Worm (Caenorhabditis elegans) whole organism, L4 larva: ENCODE results near the gene daf-41.

Experiments
- F10B5.3 ChIP-seq: sonication (generic microtip); optimal IDR thresholded peaks from 2 replicates; lab custom pipeline; 2016; ENCODE audit warnings: mild to moderate bottlenecking, missing genetic modification characterization, missing compliant biosample characterization
- R02D3.7 ChIP-seq: fragments of 150-350 bp; sonication (generic microtip); optimal IDR thresholded peaks from 3 replicates; lab custom pipeline; 2014; ENCODE audit warnings: missing biosample characterization, missing genetic modification characterization
- T20F7.1 ChIP-seq: fragments of 200-800 bp; sonication (Bioruptor generic); optimal IDR thresholded peaks from 2 replicates; lab custom pipeline; 2018; ENCODE audit warnings: mild to moderate bottlenecking, missing genetic modification characterization, missing compliant biosample characterization
- Y105C5A.15 ChIP-seq: fragments of 200-800 bp; sonication (Bioruptor generic); IDR thresholded peaks from 2 replicates; pipeline ENCODE4 v1.3.6; 2022; ENCODE audit warnings: missing genetic modification characterization, missing compliant biosample characterization
- Y5F2A.4 ChIP-seq: fragments of 200-800 bp; sonication (Bioruptor generic); optimal IDR thresholded peaks from 2 replicates; lab custom pipeline; 2018; ENCODE audit warnings: mild to moderate bottlenecking, missing genetic modification characterization, missing compliant biosample characterization
- Y75B8A.6 ChIP-seq: fragments of 200-800 bp; sonication (Bioruptor generic); IDR thresholded peaks from 2 replicates; pipeline ENCODE4 v1.3.6; 2022; ENCODE audit warnings: missing genetic modification reagents, missing genetic modification characterization, missing compliant biosample characterization
- ceh-28 ChIP-seq: fragments of 150-350 bp; optimal IDR thresholded peaks from 2 replicates; lab custom pipeline; 2014; ENCODE audit warnings: missing biosample characterization, missing genetic modification reagents, missing genetic modification characterization
- ceh-44 ChIP-seq: fragments of 200-800 bp; sonication (Bioruptor generic); IDR thresholded peaks from 2 replicates; pipeline ENCODE4 v1.3.6; 2022; ENCODE audit warnings: missing genetic modification reagents, missing genetic modification characterization, missing compliant biosample characterization
- daf-12 ChIP-seq: fragments of 150-350 bp; optimal IDR thresholded peaks from 2 replicates; lab custom pipeline; 2014; ENCODE audit warnings: missing biosample characterization, missing genetic modification reagents, missing genetic modification characterization
- daf-8 ChIP-seq: fragments of 200-800 bp; sonication (Bioruptor generic); IDR thresholded peaks from 2 replicates; pipeline ENCODE4 v1.3.6; 2022; ENCODE audit warnings: missing genetic modification characterization, missing compliant biosample characterization
- dmd-6 ChIP-seq: fragments of 200-800 bp; sonication (Bioruptor generic); IDR thresholded peaks from 2 replicates; pipeline ENCODE4 v1.3.6; 2022; ENCODE audit warnings: missing genetic modification reagents, missing genetic modification characterization, missing compliant biosample characterization
- duxl-1 ChIP-seq: sonication (generic microtip); optimal IDR thresholded peaks from 2 replicates; lab custom pipeline; 2016; ENCODE audit warnings: mild to moderate bottlenecking, missing genetic modification characterization, moderate library complexity, missing compliant biosample characterization; ENCODE audit not compliant: poor library complexity
- egl-43 ChIP-seq: fragments of 200-800 bp; sonication (Bioruptor generic); IDR thresholded peaks from 2 replicates; pipeline ENCODE4 v1.3.6; 2022; ENCODE audit warnings: missing genetic modification reagents, missing genetic modification characterization, missing compliant biosample characterization
- gei-8 ChIP-seq: fragments of 200-800 bp; sonication (Bioruptor generic); optimal IDR thresholded peaks from 2 replicates; lab custom pipeline; 2018; ENCODE audit warnings: mild to moderate bottlenecking, missing genetic modification characterization, missing compliant biosample characterization
- lim-7 ChIP-seq: fragments of 200-800 bp; sonication (Bioruptor generic); IDR thresholded peaks from 2 replicates; pipeline ENCODE4 v1.3.6; 2022; ENCODE audit warnings: missing genetic modification characterization, missing compliant biosample characterization
- lin-13 ChIP-seq: fragments of 150-350 bp; optimal IDR thresholded peaks from 2 replicates; lab custom pipeline; 2014; ENCODE audit warnings: missing biosample characterization, missing genetic modification reagents, missing genetic modification characterization
- lin-15B ChIP-seq: fragments of 150-350 bp; sonication (generic microtip); optimal IDR thresholded peaks from 3 replicates; lab custom pipeline; 2014; ENCODE audit warnings: missing biosample characterization, missing genetic modification characterization
- lin-39 ChIP-seq: fragments of 150-350 bp; optimal IDR thresholded peaks from 2 replicates; lab custom pipeline; 2014; ENCODE audit warnings: missing biosample characterization, missing genetic modification reagents, missing genetic modification characterization
- nhr-102 ChIP-seq: sonication (generic microtip); optimal IDR thresholded peaks from 2 replicates; lab custom pipeline; 2016; ENCODE audit warnings: mild to moderate bottlenecking, missing genetic modification characterization, moderate library complexity, missing compliant biosample characterization
- nhr-237 ChIP-seq: sonication (generic microtip); optimal IDR thresholded peaks from 2 replicates; lab custom pipeline; 2017; ENCODE audit warnings: missing biosample characterization, missing genetic modification characterization
- nhr-28 ChIP-seq: fragments of 150-350 bp; optimal IDR thresholded peaks from 2 replicates; lab custom pipeline; 2014; ENCODE audit warnings: missing biosample characterization, missing genetic modification characterization
- nhr-41 ChIP-seq: fragments of 200-800 bp; sonication (Bioruptor generic); IDR thresholded peaks from 2 replicates; pipeline ENCODE4 v1.3.6; 2022; ENCODE audit warnings: missing genetic modification reagents, missing genetic modification characterization, missing compliant biosample characterization
- nhr-42 ChIP-seq: fragments of 200-800 bp; sonication (Bioruptor generic); IDR thresholded peaks from 2 replicates; pipeline ENCODE4 v1.3.6; 2022; ENCODE audit warnings: missing genetic modification characterization, missing compliant biosample characterization
- nhr-48 ChIP-seq: sonication (generic microtip); optimal IDR thresholded peaks from 2 replicates; lab custom pipeline; 2016; ENCODE audit warnings: mild to moderate bottlenecking, missing genetic modification characterization, missing compliant biosample characterization
- nhr-6 ChIP-seq: fragments of 150-350 bp; optimal IDR thresholded peaks from 2 replicates; lab custom pipeline; 2014; ENCODE audit warnings: missing biosample characterization, missing genetic modification characterization
- nhr-76 ChIP-seq: fragments of 150-350 bp; optimal IDR thresholded peaks from 2 replicates; lab custom pipeline; 2014; ENCODE audit warnings: missing biosample characterization, missing genetic modification characterization
- pha-4 ChIP-seq, 2 experiments: fragments of 150-350 bp in 1 of 2; fragments of 200-800 bp in 1 of 2; sonication (Bioruptor generic) in 1 of 2; IDR thresholded peaks in 1 of 2; optimal IDR thresholded peaks in 1 of 2; 2 replicates each; pipeline versions ENCODE4 v1.3.6 to Lab custom; 2014 to 2022; ENCODE audit warnings: missing genetic modification characterization in 2 of 2, missing genetic modification reagents in 2 of 2, missing biosample characterization in 1 of 2, missing compliant biosample characterization in 1 of 2
- saeg-2 ChIP-seq: fragments of 200-800 bp; sonication (Bioruptor generic); IDR thresholded peaks from 2 replicates; pipeline ENCODE4 v1.3.6; 2022; ENCODE audit warnings: missing genetic modification reagents, missing genetic modification characterization, missing compliant biosample characterization
- sdz-12 ChIP-seq: fragments of 200-800 bp; sonication (Bioruptor generic); optimal IDR thresholded peaks from 2 replicates; lab custom pipeline; 2018; ENCODE audit warnings: mild to moderate bottlenecking, missing genetic modification characterization, missing compliant biosample characterization
- set-16 ChIP-seq: fragments of 200-800 bp; sonication (Bioruptor generic); IDR thresholded peaks from 2 replicates; pipeline ENCODE4 v1.3.6; 2022; ENCODE audit warnings: missing genetic modification reagents, missing genetic modification characterization, missing compliant biosample characterization
- skn-1 ChIP-seq: fragments of 150-350 bp; optimal IDR thresholded peaks from 2 replicates; lab custom pipeline; 2014; ENCODE audit warnings: missing biosample characterization, missing genetic modification characterization
- spr-3 ChIP-seq: fragments of 200-800 bp; sonication (Bioruptor generic); optimal IDR thresholded peaks from 2 replicates; lab custom pipeline; 2018; ENCODE audit warnings: mild to moderate bottlenecking, missing genetic modification characterization, missing compliant biosample characterization
- tag-97 ChIP-seq: fragments of 200-800 bp; sonication (Bioruptor generic); IDR thresholded peaks from 2 replicates; pipeline ENCODE4 v1.3.6; 2022; ENCODE audit warnings: missing genetic modification characterization, missing compliant biosample characterization
- tra-1 ChIP-seq: fragments of 200-800 bp; sonication (Bioruptor generic); IDR thresholded peaks from 2 replicates; pipeline ENCODE4 v1.3.6; 2022; ENCODE audit warnings: missing genetic modification reagents, missing genetic modification characterization, missing compliant biosample characterization
- unc-39 ChIP-seq: sonication (generic microtip); optimal IDR thresholded peaks from 2 replicates; lab custom pipeline; 2017; ENCODE audit warnings: missing biosample characterization, missing genetic modification characterization
- unc-62 ChIP-seq, 3 experiments: fragments of 150-350 bp in 1 of 3; sonication (generic microtip); optimal IDR thresholded peaks in 2 of 3; peaks in 1 of 3; 1 replicate in 1 of 3; 2 replicates in 2 of 3; lab custom pipeline; 2014 to 2017; ENCODE audit warnings: missing biosample characterization in 3 of 3, missing genetic modification characterization in 3 of 3, missing genetic modification reagents in 3 of 3, missing genotype in 1 of 3
- zfp-3 ChIP-seq: fragments of 200-800 bp; sonication (Bioruptor generic); conservative IDR thresholded peaks from 2 replicates; pipeline ENCODE4 v1.3.6; 2022; ENCODE audit warnings: missing genetic modification reagents, missing genetic modification characterization, missing compliant biosample characterization
- zip-11 ChIP-seq: fragments of 200-800 bp; sonication (Bioruptor generic); IDR thresholded peaks from 2 replicates; pipeline ENCODE4 v1.3.6; 2022; ENCODE audit warnings: missing genetic modification characterization, missing compliant biosample characterization
- zip-2 ChIP-seq: fragments of 150-350 bp; optimal IDR thresholded peaks from 2 replicates; lab custom pipeline; 2014; ENCODE audit warnings: missing biosample characterization, missing genetic modification characterization

The daf-41 gene

ce11 chrIII:5254108-5254507, 20.5 kb downstream of the daf-41 start, which contains the start of the genes sumv-1 and gop-1:
Gene sumv-1 (minus strand): TSS chrIII:5254187.
Gene gop-1 (plus strand): TSS chrIII:5254438.
- TF ChIP-seq duxl-1 (no peak), tra-1 (no peak), set-16 (GFP tag; lab: Robert Waterston, UW) (no peak), daf-12 (no peak), T20F7.1 (GFP tag; lab: Kevin White, UChicago) (peak; percentile 88), Y75B8A.6 (GFP tag; lab: Robert Waterston, UW) (no peak), sdz-12 (no peak), F10B5.3 (tag; lab: Kevin White, UChicago) (no peak)

ce11 chrIII:5248706-5249105, 25.9 kb downstream of the daf-41 start:
- TF ChIP-seq lin-39 (tag; lab: Kevin White, UChicago): no peak
- TF ChIP-seq nhr-76 (tag; lab: Kevin White, UChicago): no peak
- peak in 1 of 2 experiments; percentile 8 for TF ChIP-seq unc-62 (GFP tag; optimal IDR thresholded peaks at IDR 0.05 in 1 of 2; lab: Kevin White, UChicago)
- TF ChIP-seq unc-62 (tag; optimal IDR thresholded peaks at IDR 0.05; lab: Kevin White, UChicago): no peak

- TF ChIP-seq dmd-6 (GFP tag; lab: Robert Waterston, UW): no peak
- TF ChIP-seq ceh-44: no peak
- TF ChIP-seq Y105C5A.15 (GFP tag; lab: Robert Waterston, UW): no peak
- no peak for TF ChIP-seq unc-39 (tag; lab: Kevin White, UChicago)
- no peak for TF ChIP-seq pha-4 (GFP tag; IDR thresholded peaks at IDR 0.05; lab: Robert Waterston, UW)
- TF ChIP-seq pha-4 (tag; optimal IDR thresholded peaks at IDR 0.05; lab: Kevin White, UChicago): no peak
- no peak for TF ChIP-seq Y75B8A.6 (GFP tag; lab: Robert Waterston, UW)
- TF ChIP-seq nhr-41 (GFP tag; lab: Robert Waterston, UW): no peak
- TF ChIP-seq lin-13 (GFP tag; lab: Kevin White, UChicago): no peak
- TF ChIP-seq nhr-42 (GFP tag; lab: Robert Waterston, UW): no peak
- no peak for TF ChIP-seq daf-8 (GFP tag; lab: Robert Waterston, UW)
- TF ChIP-seq zfp-3: no peak
- no peak for TF ChIP-seq zip-11
- TF ChIP-seq R02D3.7 (tag; lab: Kevin White, UChicago): no peak
- TF ChIP-seq F10B5.3 (tag; lab: Kevin White, UChicago): no peak
- no peak for TF ChIP-seq saeg-2 (GFP tag; lab: Robert Waterston, UW)
- no peak for TF ChIP-seq skn-1 (tag; lab: Kevin White, UChicago)
- TF ChIP-seq tag-97 (GFP tag; lab: Robert Waterston, UW): no peak
- TF ChIP-seq, all 104 proteins: peak for 0
Observed at ce11 chrIII:5245067-5245466, 29.5 kb downstream of the daf-41 start.

- TF ChIP-seq unc-62 (GFP tag; optimal IDR thresholded peaks at IDR 0.05 in 1 of 2; lab: Kevin White, UChicago) (peak in 1 of 2 experiments; percentile 58), unc-62 (tag; optimal IDR thresholded peaks at IDR 0.05; lab: Kevin White, UChicago) (no peak), nhr-102 (no peak)
Observed at ce11 chrIII:5244539-5244938, 30.0 kb downstream of the daf-41 start, which contains the start of gene cnd-1. Gene cnd-1 (minus strand): TSS chrIII:5244639.

ce11 chrIII:5241854-5242253, 32.7 kb downstream of the daf-41 start:
- TF ChIP-seq ceh-28 (tag; lab: Kevin White, UChicago) (no peak), lin-15B (tag; lab: Kevin White, UChicago) (no peak), Y5F2A.4 (GFP tag; lab: Kevin White, UChicago) (no peak), nhr-237 (tag; lab: Kevin White, UChicago) (no peak), gei-8 (GFP tag; lab: Kevin White, UChicago) (no peak), zip-2 (no peak), nhr-6 (tag; lab: Kevin White, UChicago) (no peak), nhr-48 (no peak), lim-7 (GFP tag; lab: Robert Waterston, UW) (no peak), egl-43 (no peak), nhr-102 (no peak), spr-3 (no peak), nhr-28 (tag; lab: Kevin White, UChicago) (no peak), tag-97 (GFP tag; lab: Robert Waterston, UW) (no peak)
